Worm (Caenorhabditis elegans) whole organism, mixed stage, embryonic: Measurements from ENCODE around the gene F25D1.5.

Source experiments
- ces-1 ChIP-seq: fragments of 150-350 bp; optimal IDR thresholded peaks from 2 replicates; lab custom pipeline; 2014; ENCODE audit warnings: missing biosample characterization, missing genetic modification reagents, missing genetic modification characterization
- elt-3 ChIP-seq: fragments of 150-350 bp; optimal IDR thresholded peaks from 2 replicates; lab custom pipeline; 2014; ENCODE audit warnings: missing biosample characterization, missing genetic modification characterization
- lin-32 ChIP-seq: fragments of 200-800 bp; sonication (Bioruptor generic); optimal IDR thresholded peaks from 2 replicates; lab custom pipeline; 2018; ENCODE audit warnings: mild to moderate bottlenecking, missing genetic modification characterization, missing compliant biosample characterization
- lsy-2 ChIP-seq: fragments of 150-350 bp; optimal IDR thresholded peaks from 2 replicates; lab custom pipeline; 2014; ENCODE audit warnings: missing biosample characterization, missing genetic modification characterization
- nhr-2 ChIP-seq: fragments of 150-350 bp; optimal IDR thresholded peaks from 2 replicates; lab custom pipeline; 2014; ENCODE audit warnings: missing biosample characterization, missing genetic modification characterization
- nhr-76 ChIP-seq: sonication (generic microtip); optimal IDR thresholded peaks from 2 replicates; lab custom pipeline; 2017; ENCODE audit warnings: missing biosample characterization, missing genetic modification characterization

DNA sequence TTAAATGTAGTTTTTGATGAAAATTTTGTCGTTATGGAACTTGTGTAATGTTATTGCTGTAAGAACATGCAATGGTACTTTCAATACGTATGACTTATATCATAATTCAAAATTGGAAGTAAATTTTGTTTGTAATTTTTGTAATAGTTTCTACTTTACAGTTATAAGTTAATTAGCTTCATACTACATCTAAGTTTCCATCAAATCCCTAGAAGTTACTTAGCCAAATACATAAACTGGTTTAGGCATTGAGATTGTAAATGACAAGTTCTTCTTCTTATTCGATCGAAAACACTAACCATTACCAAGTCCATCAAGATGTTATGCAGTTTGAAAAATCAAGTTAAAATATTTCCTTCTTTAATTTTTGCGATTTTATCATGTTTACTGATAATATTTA, 3.1 kb upstream of the F25D1.5 start, which contains the start of gene F32G8.2:
- no peak for TF ChIP-seq nhr-2 (tag; lab: Kevin White, UChicago)
- TF ChIP-seq nhr-76 (tag; lab: Kevin White, UChicago) = no peak
- TF ChIP-seq lsy-2 (tag; lab: Kevin White, UChicago) = no peak
- no peak for TF ChIP-seq ces-1 (GFP tag; lab: Kevin White, UChicago)
- TF ChIP-seq lin-32 = no peak
- no peak for TF ChIP-seq elt-3 (tag; lab: Kevin White, UChicago)
